Fruit fly (Drosophila melanogaster): ENCODE results near the gene CG6462.

CG6462 gene

dm6 chr3L:6033008-6033407, 3.9 kb upstream of the CG6462 start (continued):
- TF ChIP-seq CG9215 (GFP tag; IDR thresholded peaks at IDR 0.05) = no peak
- TF ChIP-seq CG8765 (GFP tag; IDR thresholded peaks at IDR 0.05) = no peak
- TF ChIP-seq CG1647 (GFP tag; optimal IDR thresholded peaks at IDR 0.05) = no peak

DNA sequence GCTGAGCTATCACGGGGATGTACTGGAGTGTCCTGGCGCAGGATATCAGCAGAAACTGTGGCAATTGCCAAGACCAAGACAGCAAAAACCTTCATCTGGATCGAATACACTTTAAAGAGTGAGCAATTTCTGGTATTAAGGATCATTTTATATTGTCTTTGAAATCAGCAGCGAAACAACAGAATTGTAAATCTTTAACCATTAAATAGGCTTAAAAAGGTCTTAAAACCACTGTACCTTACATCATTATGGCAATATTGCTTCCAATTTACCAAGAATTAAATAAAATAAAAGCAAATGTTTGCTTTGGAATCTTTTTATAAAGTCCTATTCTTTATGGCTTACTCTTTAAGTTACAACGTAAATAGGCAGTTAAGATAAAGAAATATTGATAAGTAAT, 2.4 kb upstream of the CG6462 start, which contains the start of gene CG10477:
Gene CG10477, minus strand, starts transcription at position 101 of the 400 bp plus-strand sequence.
- no peak for TF ChIP-seq CG6791 (GFP tag; IDR thresholded peaks at IDR 0.05; ENCODE audit: partially characterized antibody)
- TF ChIP-seq Camta (GFP tag; optimal IDR thresholded peaks at IDR 0.05) = no peak
- no peak for TF ChIP-seq aop (GFP tag; IDR thresholded peaks at IDR 0.05)
- TF ChIP-seq gsb (GFP tag; IDR thresholded peaks at IDR 0.05) = no peak
- TF ChIP-seq odd (GFP tag; optimal IDR thresholded peaks at IDR 0.05) = no peak

dm6 chr3L:6034916-6035315, 2.0 kb upstream of the CG6462 start, which contains the start of gene yip7:
Gene yip7, plus strand, starts transcription at chr3L:6035216.
- TF ChIP-seq exex (tag; optimal IDR thresholded peaks at IDR 0.05) (peak; percentile 41), B-H1 (GFP tag; IDR thresholded peaks at IDR 0.05) (no peak), CG1603 (tag; optimal IDR thresholded peaks at IDR 0.05) (no peak), pita (GFP tag; optimal IDR thresholded peaks at IDR 0.05) (no peak)

DNA sequence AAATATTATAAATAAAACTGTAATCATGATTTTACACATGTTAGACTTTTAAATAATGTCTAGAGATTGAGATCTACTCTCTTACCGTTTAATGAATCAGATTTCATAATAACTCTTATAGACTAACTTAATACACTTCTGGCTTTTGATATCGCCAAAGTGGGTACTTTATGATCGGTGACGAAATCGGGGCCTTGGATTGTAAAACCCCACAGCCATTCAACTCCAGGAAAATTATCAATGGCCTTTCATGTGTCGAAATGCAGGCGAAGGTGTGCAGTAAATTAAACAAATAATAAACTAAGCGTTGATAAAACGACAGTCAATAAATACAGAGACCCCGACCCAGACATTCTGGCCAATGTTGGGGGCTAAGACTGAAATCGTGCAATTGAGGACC, 770 bp upstream of the CG6462 start:
- TF ChIP-seq CG15269 (tag; optimal IDR thresholded peaks at IDR 0.05) (no peak), CG4328 (GFP tag; optimal IDR thresholded peaks at IDR 0.05) (no peak), NC2β (GFP tag; optimal IDR thresholded peaks at IDR 0.05) (no peak), D19A (tag; optimal IDR thresholded peaks at IDR 0.05) (peak; percentile 30), Mad (GFP tag; optimal IDR thresholded peaks at IDR 0.05) (no peak), sug (tag; optimal IDR thresholded peaks at IDR 0.05) (peak; percentile 26), Sin3A (optimal IDR thresholded peaks at IDR 0.05) (no peak), BtbVII (GFP tag; optimal IDR thresholded peaks at IDR 0.05) (no peak), Poxn (GFP tag; IDR thresholded peaks at IDR 0.05) (no peak), fd64A (GFP tag; optimal IDR thresholded peaks at IDR 0.05) (no peak)

DNA sequence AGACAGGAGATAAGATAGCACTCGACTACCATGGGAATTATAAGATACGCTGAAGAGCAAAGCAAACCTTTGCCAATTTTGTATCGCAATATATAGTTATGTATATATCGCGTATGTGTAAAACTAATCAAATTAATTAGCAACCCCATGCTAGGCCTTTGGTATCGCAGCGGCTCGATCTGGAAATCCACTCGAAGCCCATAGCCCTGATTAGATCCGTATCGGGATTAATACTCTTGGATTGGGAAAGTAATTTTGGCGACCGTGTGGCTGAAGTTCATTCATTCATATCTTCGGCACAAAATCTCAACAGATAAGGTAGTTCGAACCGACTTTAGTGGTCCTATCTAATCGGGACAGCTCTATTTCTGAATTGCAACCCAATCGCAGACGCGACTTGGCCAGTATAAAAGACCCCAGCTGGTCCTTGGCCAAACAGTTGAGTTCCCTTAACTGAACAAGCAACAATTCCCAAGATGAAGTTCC, 1.9 kb downstream of the CG6462 start, which contains the start of gene Jon65Aiv:
Gene Jon65Aiv, plus strand, starts transcription at position 436 of the 486 bp plus-strand sequence.
- TF ChIP-seq pita (GFP tag; optimal IDR thresholded peaks at IDR 0.05) = no peak
- no peak for TF ChIP-seq Six4 (GFP tag; optimal IDR thresholded peaks at IDR 0.05)
- TF ChIP-seq unc-4 (GFP tag; IDR thresholded peaks at IDR 0.05; ENCODE audit: partially characterized antibody) = no peak
- no peak for TF ChIP-seq CG17186 (GFP tag; optimal IDR thresholded peaks at IDR 0.05)
- no peak for TF ChIP-seq nerfin-1 (tag; optimal IDR thresholded peaks at IDR 0.05)
- no peak for TF ChIP-seq hb (GFP tag; IDR thresholded peaks at IDR 0.05; ENCODE audit: partially characterized antibody)
- TF ChIP-seq gro (GFP tag; optimal IDR thresholded peaks at IDR 0.05) = peak; percentile 21
- TF ChIP-seq CG4404 (GFP tag; IDR thresholded peaks at IDR 0.05) = no peak
- TF ChIP-seq Ets65A (GFP tag) = peak; percentile 20
- peak; percentile 91 for TF ChIP-seq mirr (GFP tag; optimal IDR thresholded peaks at IDR 0.05)
- no peak for TF ChIP-seq Adf1 (GFP tag; IDR thresholded peaks at IDR 0.05)
- no peak for TF ChIP-seq org-1 (GFP tag; optimal IDR thresholded peaks at IDR 0.05)
- TF ChIP-seq CG18599 (GFP tag; optimal IDR thresholded peaks at IDR 0.05) = peak; percentile 8
- no peak for TF ChIP-seq Sin3A (optimal IDR thresholded peaks at IDR 0.05)
- TF ChIP-seq Ravus (GFP tag; IDR thresholded peaks at IDR 0.05) = no peak
- peak; percentile 74 for TF ChIP-seq Hey (tag; optimal IDR thresholded peaks at IDR 0.05)
- no peak for TF ChIP-seq bcd (GFP tag; optimal IDR thresholded peaks at IDR 0.05)
- TF ChIP-seq pzg (GFP tag; optimal IDR thresholded peaks at IDR 0.05) = no peak
- TF ChIP-seq CG7963 (GFP tag; IDR thresholded peaks at IDR 0.05; ENCODE audit: partially characterized antibody) = no peak
- no peak for TF ChIP-seq nom (GFP tag; optimal IDR thresholded peaks at IDR 0.05)
- no peak for TF ChIP-seq ssp (GFP tag; IDR thresholded peaks at IDR 0.05)
- TF ChIP-seq rib (GFP tag; IDR thresholded peaks at IDR 0.05) = no peak
- TF ChIP-seq Dek (tag; optimal IDR thresholded peaks at IDR 0.05) = no peak
- no peak for TF ChIP-seq klu (GFP tag; IDR thresholded peaks at IDR 0.05)
- TF ChIP-seq hth (optimal IDR thresholded peaks at IDR 0.05) = no peak
- TF ChIP-seq fd102C (GFP tag; optimal IDR thresholded peaks at IDR 0.05) = no peak
